Worm (Caenorhabditis elegans) whole organism, L4 larva: ENCODE data around the gene cyk-4.

Experiments
- F49E8.2 ChIP-seq: sonication (generic microtip); optimal IDR thresholded peaks from 2 replicates; lab custom pipeline; 2016; ENCODE audit warnings: missing compliant biosample characterization, mild to moderate bottlenecking, missing genetic modification characterization, borderline replicate concordance
- dmd-8 ChIP-seq: fragments of 200-800 bp; sonication (Bioruptor generic); IDR thresholded peaks from 2 replicates; pipeline ENCODE4 v1.3.6; 2022; ENCODE audit warnings: missing genetic modification characterization, missing compliant biosample characterization
- dpl-1 ChIP-seq: fragments of 150-350 bp; optimal IDR thresholded peaks from 2 replicates; lab custom pipeline; 2014; ENCODE audit warnings: missing biosample characterization, missing genetic modification reagents, missing genetic modification characterization
- dve-1 ChIP-seq: sonication (generic microtip); optimal IDR thresholded peaks from 2 replicates; lab custom pipeline; 2017; ENCODE audit warnings: antibody characterized with exemption, mild to moderate bottlenecking, missing genetic modification characterization, missing compliant biosample characterization; ENCODE audit not compliant: insufficient read depth
- lin-13 ChIP-seq: fragments of 150-350 bp; optimal IDR thresholded peaks from 2 replicates; lab custom pipeline; 2014; ENCODE audit warnings: missing biosample characterization, missing genetic modification reagents, missing genetic modification characterization
- lin-15B ChIP-seq: fragments of 150-350 bp; sonication (generic microtip); optimal IDR thresholded peaks from 3 replicates; lab custom pipeline; 2014; ENCODE audit warnings: missing biosample characterization, missing genetic modification characterization
- mdl-1 ChIP-seq, 2 experiments: fragments of 150-350 bp in 1 of 2; sonication (generic microtip) in 1 of 2; optimal IDR thresholded peaks; 2 replicates each; lab custom pipeline; 2014 to 2017; ENCODE audit warnings: missing biosample characterization in 2 of 2, missing genetic modification characterization in 2 of 2
- nhr-10 ChIP-seq: fragments of 150-350 bp; optimal IDR thresholded peaks from 2 replicates; lab custom pipeline; 2014; ENCODE audit warnings: missing biosample characterization, missing genetic modification characterization
- nhr-11 ChIP-seq: fragments of 150-350 bp; optimal IDR thresholded peaks from 2 replicates; lab custom pipeline; 2014; ENCODE audit warnings: missing biosample characterization, missing genetic modification characterization
- nhr-76 ChIP-seq: fragments of 150-350 bp; optimal IDR thresholded peaks from 2 replicates; lab custom pipeline; 2014; ENCODE audit warnings: missing biosample characterization, missing genetic modification characterization
- snpc-4 ChIP-seq: fragments of 150-350 bp; optimal IDR thresholded peaks from 2 replicates; lab custom pipeline; 2014; ENCODE audit warnings: missing biosample characterization, missing genetic modification characterization
- zip-11 ChIP-seq: fragments of 200-800 bp; sonication (Bioruptor generic); IDR thresholded peaks from 2 replicates; pipeline ENCODE4 v1.3.6; 2022; ENCODE audit warnings: missing genetic modification characterization, missing compliant biosample characterization

DNA sequence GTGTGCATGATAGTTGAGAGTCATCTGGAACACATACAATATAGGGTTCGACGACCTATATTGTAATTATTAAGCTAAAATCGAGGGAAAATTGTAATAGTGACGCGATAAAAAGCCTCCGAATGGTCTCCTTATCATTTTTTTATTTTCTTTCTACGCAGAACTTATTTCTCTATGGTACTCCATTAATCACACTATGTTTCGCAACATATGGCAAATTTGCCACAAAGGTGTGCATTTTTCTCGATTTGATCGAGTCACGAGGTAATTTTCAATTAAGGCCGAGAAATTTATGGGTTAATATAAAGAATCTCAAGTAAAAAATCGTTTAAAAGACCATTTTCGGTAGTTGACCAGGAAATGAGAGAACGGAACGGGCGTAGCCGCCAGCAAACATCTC is 9.0 kb downstream of the cyk-4 start, which contains the start of gene dbn-1:
- TF ChIP-seq nhr-10 (tag; lab: Kevin White, UChicago) = no peak
- no peak for TF ChIP-seq lin-15B
- no peak for TF ChIP-seq zip-11 (GFP tag; lab: Robert Waterston, UW)
- TF ChIP-seq nhr-76 (tag; lab: Kevin White, UChicago) = no peak
- TF ChIP-seq dpl-1 (GFP tag; lab: Kevin White, UChicago) = no peak
- TF ChIP-seq dve-1 (tag; lab: Kevin White, UChicago) = peak; percentile 61
- TF ChIP-seq F49E8.2 (tag; lab: Kevin White, UChicago) = no peak
- no peak for TF ChIP-seq dmd-8 (GFP tag; lab: Robert Waterston, UW)
- TF ChIP-seq nhr-11 (tag; lab: Kevin White, UChicago) = no peak
- no peak for TF ChIP-seq lin-13 (GFP tag; lab: Kevin White, UChicago)
- no peak for TF ChIP-seq snpc-4 (tag; lab: Kevin White, UChicago)
- TF ChIP-seq mdl-1 (tag; optimal IDR thresholded peaks at IDR 0.05; lab: Kevin White, UChicago) = no peak
